Fruit fly (Drosophila melanogaster) whole organism, embryonic: Measurements from ENCODE around the gene CG4594.
A peak's percentile ranks its signal among the peaks of the same experiment; 100 is the strongest.

Source experiments
- Ada2b ChIP-seq: fragments of 200-800 bp; sonication (Bioruptor generic); IDR thresholded peaks from 2 replicates; pipeline ENCODE4 v1.3.6; 2022; ENCODE audit warnings: missing biosample characterization, missing genetic modification characterization
- Atf-2 ChIP-seq: fragments of 200-800 bp; sonication (Bioruptor generic); optimal IDR thresholded peaks from 2 replicates; lab custom pipeline; 2016; ENCODE audit warnings: missing biosample characterization, missing genetic modification characterization
- BEAF-32 ChIP-seq: fragments of 200-800 bp; sonication (Bioruptor generic); optimal IDR thresholded peaks from 3 replicates; lab custom pipeline; 2017; ENCODE audit warnings: missing biosample characterization, missing genetic modification characterization, mild to moderate bottlenecking, moderate library complexity, missing genetic modification reagents
- BtbVII ChIP-seq: fragments of 200-800 bp; sonication (Bioruptor generic); optimal IDR thresholded peaks from 3 replicates; lab custom pipeline; 2017; ENCODE audit warnings: missing biosample characterization, mild to moderate bottlenecking, missing genetic modification characterization
- Bteb2 ChIP-seq: fragments of 200-800 bp; sonication (Bioruptor generic); optimal IDR thresholded peaks from 2 replicates; lab custom pipeline; 2016; ENCODE audit warnings: missing biosample characterization, missing genetic modification characterization
- CG10267 ChIP-seq: fragments of 200-800 bp; sonication (Bioruptor generic); optimal IDR thresholded peaks from 2 replicates; lab custom pipeline; 2018; ENCODE audit warnings: missing biosample characterization, mild to moderate bottlenecking, missing genetic modification characterization, moderate library complexity
- CG10979 ChIP-seq: fragments of 200-800 bp; sonication (Bioruptor generic); optimal IDR thresholded peaks from 2 replicates; lab custom pipeline; 2018; ENCODE audit warnings: missing biosample characterization, mild to moderate bottlenecking, missing genetic modification characterization, moderate library complexity
- CG11696 ChIP-seq: fragments of 200-800 bp; sonication (Bioruptor generic); IDR thresholded peaks from 2 replicates; pipeline ENCODE4 v1.3.6; 2022; ENCODE audit warnings: missing biosample characterization, missing genetic modification characterization
- CG13624 ChIP-seq: fragments of 200-800 bp; sonication (Bioruptor generic); optimal IDR thresholded peaks from 2 replicates; lab custom pipeline; 2016; ENCODE audit warnings: missing biosample characterization, missing genetic modification characterization
- CG14965 ChIP-seq: fragments of 200-800 bp; sonication (Bioruptor generic); optimal IDR thresholded peaks from 2 replicates; lab custom pipeline; 2016; ENCODE audit warnings: missing biosample characterization, missing genetic modification characterization, borderline replicate concordance
- CG15269 ChIP-seq: fragments of 200-800 bp; sonication (Bioruptor generic); optimal IDR thresholded peaks from 2 replicates; lab custom pipeline; 2018; ENCODE audit warnings: missing biosample characterization, mild to moderate bottlenecking, missing genetic modification characterization, moderate library complexity
- CG30431 ChIP-seq: fragments of 200-800 bp; sonication (Bioruptor generic); optimal IDR thresholded peaks from 2 replicates; lab custom pipeline; 2017; ENCODE audit warnings: missing biosample characterization, missing genetic modification characterization
- CG31441 ChIP-seq: fragments of 200-800 bp; sonication (Bioruptor generic); IDR thresholded peaks from 2 replicates; pipeline ENCODE4 v1.3.6; 2022; ENCODE audit warnings: missing biosample characterization, missing genetic modification characterization
- CG32532 ChIP-seq: fragments of 200-800 bp; sonication (Bioruptor generic); IDR thresholded peaks from 2 replicates; pipeline ENCODE4 v1.3.6; 2022; ENCODE audit warnings: missing biosample characterization, missing genetic modification characterization
- CG42726 ChIP-seq: fragments of 200-800 bp; sonication (Bioruptor generic); IDR thresholded peaks from 2 replicates; pipeline ENCODE4 v1.3.6; 2022; ENCODE audit warnings: missing biosample characterization, missing genetic modification characterization; ENCODE audit not compliant: partially characterized antibody
- CG4730 ChIP-seq: fragments of 200-800 bp; sonication (Bioruptor generic); IDR thresholded peaks from 2 replicates; pipeline ENCODE4 v1.3.6; 2022; ENCODE audit warnings: missing biosample characterization, missing genetic modification characterization
- CG4854 ChIP-seq: fragments of 200-800 bp; sonication (Bioruptor generic); optimal IDR thresholded peaks from 2 replicates; lab custom pipeline; 2016; ENCODE audit warnings: missing biosample characterization, missing genetic modification characterization, inconsistent platforms
- CG5953 ChIP-seq: fragments of 200-800 bp; sonication (Bioruptor generic); IDR thresholded peaks from 2 replicates; pipeline ENCODE4 v1.3.6; 2022; ENCODE audit warnings: missing biosample characterization, missing genetic modification characterization
- CG6689 ChIP-seq: fragments of 200-800 bp; sonication (Bioruptor generic); IDR thresholded peaks from 2 replicates; pipeline ENCODE4 v1.3.6; 2022; ENCODE audit warnings: missing biosample characterization, missing genetic modification characterization
- CG7271 ChIP-seq: fragments of 200-800 bp; sonication (Bioruptor generic); optimal IDR thresholded peaks from 2 replicates; lab custom pipeline; 2018; ENCODE audit warnings: missing biosample characterization, mild to moderate bottlenecking, missing genetic modification characterization, moderate library complexity
- CG7928 ChIP-seq: fragments of 200-800 bp; sonication (Bioruptor generic); optimal IDR thresholded peaks from 2 replicates; lab custom pipeline; 2017; ENCODE audit warnings: missing biosample characterization, mild to moderate bottlenecking, missing genetic modification characterization
- CG9437 ChIP-seq: fragments of 200-800 bp; sonication (Bioruptor generic); optimal IDR thresholded peaks from 2 replicates; lab custom pipeline; 2018; ENCODE audit warnings: missing biosample characterization, mild to moderate bottlenecking, missing genetic modification characterization
- CHES-1-like ChIP-seq: fragments of 200-800 bp; sonication (Bioruptor generic); optimal IDR thresholded peaks from 2 replicates; lab custom pipeline; 2016; ENCODE audit warnings: missing biosample characterization, missing genetic modification characterization
- Dfd ChIP-seq, 2 experiments: fragments of >200 bp; optimal IDR thresholded peaks; 2 replicates each; lab custom pipeline; 2017; ENCODE audit warnings: missing biosample characterization in 2 of 2, missing genetic modification characterization in 2 of 2
- Max ChIP-seq: fragments of 200-800 bp; sonication (Bioruptor generic); optimal IDR thresholded peaks from 2 replicates; lab custom pipeline; 2016; ENCODE audit warnings: missing biosample characterization, mild to moderate bottlenecking, missing genetic modification characterization
- Oli ChIP-seq: fragments of 200-800 bp; sonication (Bioruptor generic); optimal IDR thresholded peaks from 2 replicates; lab custom pipeline; 2018; ENCODE audit warnings: missing biosample characterization, mild to moderate bottlenecking, missing genetic modification characterization, moderate library complexity
- az2 ChIP-seq: fragments of 200-800 bp; sonication (Bioruptor generic); optimal IDR thresholded peaks from 3 replicates; lab custom pipeline; 2016; ENCODE audit warnings: missing biosample characterization, missing genetic modification characterization
- bcd ChIP-seq: fragments of 200-800 bp; sonication (Bioruptor generic); optimal IDR thresholded peaks from 2 replicates; lab custom pipeline; 2017; ENCODE audit warnings: missing biosample characterization, mild to moderate bottlenecking, missing genetic modification characterization
- bowl ChIP-seq: fragments of 200-800 bp; sonication (Bioruptor generic); IDR thresholded peaks from 2 replicates; pipeline ENCODE4 v1.3.6; 2022; ENCODE audit warnings: missing biosample characterization, missing genetic modification characterization
- btn ChIP-seq: fragments of 200-800 bp; sonication (Bioruptor generic); optimal IDR thresholded peaks from 2 replicates; lab custom pipeline; 2016; ENCODE audit warnings: missing biosample characterization, missing genetic modification characterization
- cwo ChIP-seq: fragments of 200-800 bp; sonication (Bioruptor generic); optimal IDR thresholded peaks from 3 replicates; lab custom pipeline; 2017; ENCODE audit warnings: missing biosample characterization, missing genetic modification characterization, mild to moderate bottlenecking, moderate library complexity, missing genetic modification reagents
- dm ChIP-seq: fragments of 200-800 bp; sonication (Bioruptor generic); optimal IDR thresholded peaks from 3 replicates; lab custom pipeline; 2016; ENCODE audit warnings: missing biosample characterization, missing genetic modification characterization
- fru ChIP-seq: fragments of >200 bp; optimal IDR thresholded peaks from 2 replicates; lab custom pipeline; 2017
- gsb-n ChIP-seq: fragments of 200-800 bp; sonication (Bioruptor generic); optimal IDR thresholded peaks from 3 replicates; lab custom pipeline; 2018; ENCODE audit warnings: missing biosample characterization, mild to moderate bottlenecking, missing genetic modification characterization
- hkb ChIP-seq, 2 experiments: fragments of 200-800 bp in 1 of 2; fragments of >200 bp in 1 of 2; sonication (Bioruptor generic) in 1 of 2; IDR thresholded peaks in 1 of 2; optimal IDR thresholded peaks in 1 of 2; 2 replicates each; pipeline versions ENCODE4 v1.3.6 to Lab custom; 2017 to 2022; ENCODE audit warnings: missing biosample characterization in 1 of 2, missing genetic modification characterization in 1 of 2
- knrl ChIP-seq: fragments of 200-800 bp; sonication (Bioruptor generic); IDR thresholded peaks from 3 replicates; pipeline ENCODE4 v1.3.6; 2022; ENCODE audit warnings: missing biosample characterization, missing genetic modification characterization; ENCODE audit not compliant: partially characterized antibody
- nmo ChIP-seq: fragments of 200-800 bp; sonication (Bioruptor generic); optimal IDR thresholded peaks from 2 replicates; lab custom pipeline; 2018; ENCODE audit warnings: missing biosample characterization, mild to moderate bottlenecking, missing genetic modification characterization, moderate library complexity
- nom ChIP-seq: fragments of 200-800 bp; sonication (Bioruptor generic); optimal IDR thresholded peaks from 2 replicates; lab custom pipeline; 2017; ENCODE audit warnings: missing biosample characterization, missing genetic modification characterization, mild to moderate bottlenecking, moderate library complexity, missing genetic modification reagents
- pb ChIP-seq: fragments of 200-800 bp; sonication (Bioruptor generic); optimal IDR thresholded peaks from 3 replicates; lab custom pipeline; 2016; ENCODE audit warnings: missing biosample characterization, missing genetic modification characterization
- prd ChIP-seq, 3 experiments: fragments of >200 bp in 2 of 3; fragments of 200-800 bp in 1 of 3; sonication (Bioruptor generic) in 1 of 3; optimal IDR thresholded peaks in 2 of 3; IDR thresholded peaks in 1 of 3; 2 replicates in 2 of 3; 3 replicates in 1 of 3; pipeline versions ENCODE4 v1.3.6 to Lab custom; 2017 to 2022; ENCODE audit warnings: missing biosample characterization in 1 of 3, missing genetic modification characterization in 1 of 3
- repo ChIP-seq: fragments of 200-800 bp; sonication (Bioruptor generic); optimal IDR thresholded peaks from 2 replicates; lab custom pipeline; 2016; ENCODE audit warnings: missing biosample characterization, missing genetic modification characterization
- rib ChIP-seq: fragments of 200-800 bp; sonication (Bioruptor generic); IDR thresholded peaks from 2 replicates; pipeline ENCODE4 v1.3.6; 2022; ENCODE audit warnings: missing biosample characterization, missing genetic modification characterization
- row ChIP-seq: fragments of 200-800 bp; sonication (Bioruptor generic); IDR thresholded peaks from 3 replicates; pipeline ENCODE4 v1.3.6; 2022; ENCODE audit warnings: missing biosample characterization, missing genetic modification characterization
- sc ChIP-seq, 3 experiments: fragments of >200 bp in 2 of 3; fragments of 200-800 bp in 1 of 3; sonication (Bioruptor generic) in 1 of 3; optimal IDR thresholded peaks; 2 replicates in 2 of 3; 3 replicates in 1 of 3; lab custom pipeline; 2017; ENCODE audit warnings: mild to moderate bottlenecking in 1 of 3, missing biosample characterization in 1 of 3, missing genetic modification characterization in 1 of 3, missing genetic modification reagents in 1 of 3
- schlank ChIP-seq: fragments of 200-800 bp; sonication (Bioruptor generic); optimal IDR thresholded peaks from 2 replicates; lab custom pipeline; 2018; ENCODE audit warnings: missing biosample characterization, mild to moderate bottlenecking, missing genetic modification characterization
- sim ChIP-seq: fragments of 200-800 bp; sonication (Bioruptor generic); IDR thresholded peaks from 2 replicates; pipeline ENCODE4 v1.3.6; 2022; ENCODE audit warnings: missing biosample characterization, missing genetic modification characterization
- slbo ChIP-seq: fragments of 200-800 bp; sonication (Bioruptor generic); IDR thresholded peaks from 2 replicates; pipeline ENCODE4 v1.3.6; 2022; ENCODE audit warnings: missing biosample characterization, missing genetic modification characterization
- stc ChIP-seq: fragments of 200-800 bp; sonication (Bioruptor generic); IDR thresholded peaks from 2 replicates; pipeline ENCODE4 v1.3.6; 2022; ENCODE audit warnings: missing biosample characterization, missing genetic modification characterization
- tgo ChIP-seq: fragments of 200-800 bp; sonication (Bioruptor generic); IDR thresholded peaks from 3 replicates; pipeline ENCODE4 v1.3.6; 2022; ENCODE audit warnings: missing biosample characterization, missing genetic modification characterization
- vnd ChIP-seq: fragments of 200-800 bp; sonication (Bioruptor generic); IDR thresholded peaks from 3 replicates; pipeline ENCODE4 v1.3.6; 2022; ENCODE audit warnings: missing biosample characterization, missing genetic modification characterization; ENCODE audit not compliant: partially characterized antibody

Gene CG4594

DNA sequence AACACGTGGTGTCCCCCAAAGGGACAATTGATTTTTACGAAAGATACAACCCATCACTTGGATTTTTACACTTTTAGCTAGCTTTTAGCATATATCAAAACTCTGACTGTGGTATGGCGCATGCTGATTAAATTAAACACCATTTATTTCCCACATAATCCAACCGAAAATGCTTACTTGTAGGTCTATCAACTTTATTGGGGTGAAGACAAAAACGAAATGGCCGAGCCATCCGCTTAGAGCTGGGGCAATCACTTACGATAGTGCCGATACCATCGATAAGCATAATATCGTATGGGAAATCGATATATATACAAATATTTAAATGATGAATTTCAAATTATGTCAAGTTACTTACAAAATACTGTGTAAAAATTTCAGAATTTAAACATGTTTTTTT is 22.7 kb upstream of the CG4594 start, which contains the start of gene RpS2 (continued):
- TF ChIP-seq CG30431 (GFP tag; lab: Kevin White, UChicago): no peak
- TF ChIP-seq CG4854 (GFP tag; lab: Kevin White, UChicago): peak; percentile 6
- no peak for TF ChIP-seq CG4730 (GFP tag; lab: Robert Waterston, UW)
- no peak for TF ChIP-seq pb (GFP tag; lab: Kevin White, UChicago)
- no peak for TF ChIP-seq Atf-2 (GFP tag; lab: Kevin White, UChicago)
- TF ChIP-seq Ada2b (GFP tag; lab: Robert Waterston, UW): no peak
- TF ChIP-seq btn: no peak
- no peak for TF ChIP-seq Dfd (GFP tag; optimal IDR thresholded peaks at IDR 0.05; lab: Kevin White, UChicago)
- TF ChIP-seq CG7928 (GFP tag; lab: Kevin White, UChicago): no peak
- TF ChIP-seq rib (GFP tag; lab: Robert Waterston, UW): no peak; the same call in 1 of the 2 replicates
- no peak for TF ChIP-seq CG5953 (GFP tag; lab: Robert Waterston, UW)
- TF ChIP-seq CG13624: peak; percentile 33
- TF ChIP-seq CG10979 (tag; lab: Kevin White, UChicago): peak; percentile 38
- TF ChIP-seq bcd (GFP tag; lab: Kevin White, UChicago): peak; percentile 9
- no peak for TF ChIP-seq hkb (optimal IDR thresholded peaks at IDR 0.05; lab: Kevin White, UChicago)
- peak; percentile 22; the same call in 1 of the 2 replicates for TF ChIP-seq hkb (GFP tag; IDR thresholded peaks at IDR 0.05; lab: Robert Waterston, UW)
- no peak for TF ChIP-seq sc (optimal IDR thresholded peaks at IDR 0.05; lab: Kevin White, UChicago)
- TF ChIP-seq sc (GFP tag; optimal IDR thresholded peaks at IDR 0.05; lab: Kevin White, UChicago): no peak
- TF ChIP-seq stc (GFP tag; lab: Robert Waterston, UW): no peak
- peak; percentile 64 for TF ChIP-seq slbo (GFP tag; lab: Robert Waterston, UW)
- no peak for TF ChIP-seq tgo (GFP tag; lab: Robert Waterston, UW)
- TF ChIP-seq BEAF-32 (GFP tag; lab: Kevin White, UChicago): peak; percentile 97
- TF ChIP-seq vnd (GFP tag; lab: Robert Waterston, UW): peak; percentile 98
- no peak for TF ChIP-seq CG11696
- peak; percentile 65 for TF ChIP-seq CG10267
- no peak for TF ChIP-seq Oli
- TF ChIP-seq sim (GFP tag; lab: Robert Waterston, UW): no peak
- no peak for TF ChIP-seq schlank (tag; lab: Kevin White, UChicago)
- TF ChIP-seq CG42726 (GFP tag; lab: Robert Waterston, UW): peak; percentile 99
- no peak for TF ChIP-seq cwo
- no peak for TF ChIP-seq fru (lab: Kevin White, UChicago)
- TF ChIP-seq row (GFP tag; lab: Robert Waterston, UW): peak; percentile 83
- peak; percentile 39 for TF ChIP-seq CG9437 (GFP tag; lab: Kevin White, UChicago)
- TF ChIP-seq CG31441 (GFP tag; lab: Robert Waterston, UW): peak; percentile 43; the same call in 1 of the 2 replicates
- TF ChIP-seq CG6689 (GFP tag; lab: Robert Waterston, UW): 0 out of 2 replicates have a peak, but pooled peaks have one; percentile 15
- TF ChIP-seq az2 (GFP tag; lab: Kevin White, UChicago): no peak
- peak; percentile 75 for TF ChIP-seq nom
- TF ChIP-seq CG15269 (tag; lab: Kevin White, UChicago): peak; percentile 60
- peak; percentile 60 for TF ChIP-seq gsb-n (tag; lab: Kevin White, UChicago)
- TF ChIP-seq Bteb2 (GFP tag; lab: Kevin White, UChicago): no peak
- peak; percentile 99 for TF ChIP-seq knrl
- no peak for TF ChIP-seq bowl
- peak; percentile 55 for TF ChIP-seq nmo (GFP tag; lab: Kevin White, UChicago)
- no peak for TF ChIP-seq prd (optimal IDR thresholded peaks at IDR 0.05; lab: Kevin White, UChicago)
- no peak for TF ChIP-seq prd (GFP tag; IDR thresholded peaks at IDR 0.05; lab: Robert Waterston, UW)
- no peak for TF ChIP-seq CG14965 (GFP tag; lab: Kevin White, UChicago)
- TF ChIP-seq dm (GFP tag; lab: Kevin White, UChicago): peak; percentile 92
- no peak for TF ChIP-seq BtbVII
- TF ChIP-seq Max (GFP tag; lab: Kevin White, UChicago): peak; percentile 42
- TF ChIP-seq CG32532 (GFP tag; lab: Robert Waterston, UW): peak; percentile 58
- TF ChIP-seq CHES-1-like (GFP tag; lab: Kevin White, UChicago): no peak
- no peak for TF ChIP-seq repo
- TF ChIP-seq CG7271: no peak
